Fruit fly (Drosophila melanogaster) whole organism, embryonic: ENCODE measurements around the gene CG7298.

Experiments
- Bgb ChIP-seq: fragments of 200-800 bp; sonication (Bioruptor generic); IDR thresholded peaks from 2 replicates; pipeline ENCODE4 v1.3.6; 2022; ENCODE audit warnings: missing biosample characterization, missing genetic modification characterization; ENCODE audit not compliant: partially characterized antibody
- CG11504 ChIP-seq: fragments of 200-800 bp; sonication (Bioruptor generic); optimal IDR thresholded peaks from 3 replicates; lab custom pipeline; 2019; ENCODE audit warnings: missing biosample characterization, mild to moderate bottlenecking, missing genetic modification characterization, moderate library complexity
- CG13894 ChIP-seq: fragments of 200-800 bp; sonication (Bioruptor generic); optimal IDR thresholded peaks from 3 replicates; lab custom pipeline; 2018; ENCODE audit warnings: missing biosample characterization, mild to moderate bottlenecking, missing genetic modification characterization, moderate library complexity
- CG17328 ChIP-seq: fragments of 200-800 bp; sonication (Bioruptor generic); IDR thresholded peaks from 2 replicates; pipeline ENCODE4 v1.3.6; 2022; ENCODE audit warnings: missing biosample characterization, missing genetic modification characterization
- CG31365 ChIP-seq: fragments of 200-800 bp; sonication (Bioruptor generic); optimal IDR thresholded peaks from 2 replicates; lab custom pipeline; 2018; ENCODE audit warnings: missing biosample characterization, mild to moderate bottlenecking, missing genetic modification characterization
- CG5953 ChIP-seq: fragments of 200-800 bp; sonication (Bioruptor generic); IDR thresholded peaks from 2 replicates; pipeline ENCODE4 v1.3.6; 2022; ENCODE audit warnings: missing biosample characterization, missing genetic modification characterization
- Ets65A ChIP-seq: fragments of 200-800 bp; sonication (Bioruptor generic); peaks from one replicate; lab custom pipeline; 2016; ENCODE audit warnings: missing biosample characterization, missing genetic modification characterization
- Hr39 ChIP-seq: fragments of >200 bp; optimal IDR thresholded peaks from 2 replicates; lab custom pipeline; 2017
- Lpt ChIP-seq: fragments of >200 bp; optimal IDR thresholded peaks from 2 replicates; lab custom pipeline; 2018; ENCODE audit warnings: missing biosample characterization, missing genetic modification characterization
- ac ChIP-seq: fragments of 200-800 bp; sonication (Bioruptor generic); optimal IDR thresholded peaks from 3 replicates; lab custom pipeline; 2017; ENCODE audit warnings: missing biosample characterization, mild to moderate bottlenecking, missing genetic modification characterization
- nmo ChIP-seq: fragments of 200-800 bp; sonication (Bioruptor generic); optimal IDR thresholded peaks from 2 replicates; lab custom pipeline; 2018; ENCODE audit warnings: missing biosample characterization, mild to moderate bottlenecking, missing genetic modification characterization, moderate library complexity
- pho ChIP-seq: fragments of 200-800 bp; sonication (Bioruptor generic); optimal IDR thresholded peaks from 2 replicates; lab custom pipeline; 2016; ENCODE audit warnings: missing biosample characterization, missing genetic modification characterization

dm6 chr3L:20182799-20183198 lies 20.7 kb downstream of the CG7298 start:
- TF ChIP-seq CG5953 (GFP tag; lab: Robert Waterston, UW) = no peak
- TF ChIP-seq CG17328 (GFP tag; lab: Robert Waterston, UW) = no peak
- no peak for TF ChIP-seq pho (GFP tag; lab: Kevin White, UChicago)
- no peak for TF ChIP-seq Hr39 (lab: Kevin White, UChicago)
- TF ChIP-seq Bgb = no peak
- TF ChIP-seq ac (GFP tag; lab: Kevin White, UChicago) = no peak
- no peak for TF ChIP-seq Ets65A (GFP tag; lab: Kevin White, UChicago)
- TF ChIP-seq nmo (GFP tag; lab: Kevin White, UChicago) = no peak
- TF ChIP-seq CG13894 (tag; lab: Kevin White, UChicago) = no peak
- no peak for TF ChIP-seq Lpt
- no peak for TF ChIP-seq CG31365 (tag; lab: Kevin White, UChicago)
- no peak for TF ChIP-seq CG11504 (tag; lab: Kevin White, UChicago)
